Fruit fly (Drosophila melanogaster) whole organism, embryonic: ENCODE measurements around the gene CG32267.

Experiments
- ATbp ChIP-seq: fragments of 200-800 bp; sonication (Bioruptor generic); optimal IDR thresholded peaks from 2 replicates; lab custom pipeline; 2017; ENCODE audit warnings: missing biosample characterization, mild to moderate bottlenecking, missing genetic modification characterization, missing genetic modification reagents
- Ada2b ChIP-seq: fragments of 200-800 bp; sonication (Bioruptor generic); IDR thresholded peaks from 2 replicates; pipeline ENCODE4 v1.3.6; 2022; ENCODE audit warnings: missing biosample characterization, missing genetic modification characterization
- Blimp-1 ChIP-seq: fragments of 200-800 bp; sonication (Bioruptor generic); optimal IDR thresholded peaks from 3 replicates; lab custom pipeline; 2018; ENCODE audit warnings: missing biosample characterization, missing genetic modification characterization, mild to moderate bottlenecking, moderate library complexity, missing genetic modification reagents
- CG10543 ChIP-seq: fragments of 200-800 bp; sonication (Bioruptor generic); optimal IDR thresholded peaks from 3 replicates; lab custom pipeline; 2017; ENCODE audit warnings: missing biosample characterization, mild to moderate bottlenecking, missing genetic modification characterization, moderate library complexity
- CG11456 ChIP-seq: fragments of 200-800 bp; sonication (Bioruptor generic); IDR thresholded peaks from 3 replicates; pipeline ENCODE4 v1.3.6; 2022; ENCODE audit warnings: missing biosample characterization, missing genetic modification characterization
- CG11504 ChIP-seq: fragments of 200-800 bp; sonication (Bioruptor generic); optimal IDR thresholded peaks from 3 replicates; lab custom pipeline; 2019; ENCODE audit warnings: missing biosample characterization, mild to moderate bottlenecking, missing genetic modification characterization, moderate library complexity
- CG12071 ChIP-seq: fragments of 200-800 bp; sonication (Bioruptor generic); optimal IDR thresholded peaks from 3 replicates; lab custom pipeline; 2018; ENCODE audit warnings: missing biosample characterization, mild to moderate bottlenecking, missing genetic modification characterization
- CG12299 ChIP-seq: fragments of 200-800 bp; sonication (Bioruptor generic); optimal IDR thresholded peaks from 2 replicates; lab custom pipeline; 2018; ENCODE audit warnings: missing biosample characterization, mild to moderate bottlenecking, missing genetic modification characterization
- CG12769 ChIP-seq: fragments of 200-800 bp; sonication (Bioruptor generic); optimal IDR thresholded peaks from 2 replicates; lab custom pipeline; 2019; ENCODE audit warnings: missing biosample characterization, mild to moderate bottlenecking, missing genetic modification characterization, moderate library complexity
- CG13123 ChIP-seq: fragments of 200-800 bp; sonication (Bioruptor generic); optimal IDR thresholded peaks from 2 replicates; lab custom pipeline; 2016; ENCODE audit warnings: missing biosample characterization, missing genetic modification characterization
- CG13894 ChIP-seq: fragments of 200-800 bp; sonication (Bioruptor generic); optimal IDR thresholded peaks from 3 replicates; lab custom pipeline; 2018; ENCODE audit warnings: missing biosample characterization, mild to moderate bottlenecking, missing genetic modification characterization, moderate library complexity
- CG14710 ChIP-seq: fragments of 200-800 bp; sonication (Bioruptor generic); optimal IDR thresholded peaks from 3 replicates; lab custom pipeline; 2019; ENCODE audit warnings: missing biosample characterization, mild to moderate bottlenecking, missing genetic modification characterization, moderate library complexity
- CG15479 ChIP-seq: fragments of 200-800 bp; sonication (Bioruptor generic); optimal IDR thresholded peaks from 3 replicates; lab custom pipeline; 2019; ENCODE audit warnings: missing biosample characterization, mild to moderate bottlenecking, missing genetic modification characterization, moderate library complexity
- CG1603 ChIP-seq: fragments of 200-800 bp; sonication (Bioruptor generic); optimal IDR thresholded peaks from 2 replicates; lab custom pipeline; 2019; ENCODE audit warnings: missing biosample characterization, mild to moderate bottlenecking, missing genetic modification characterization, moderate library complexity
- CG18476 ChIP-seq: fragments of 200-800 bp; sonication (Bioruptor generic); optimal IDR thresholded peaks from 2 replicates; lab custom pipeline; 2016; ENCODE audit warnings: missing biosample characterization, mild to moderate bottlenecking, missing genetic modification characterization
- CG18599 ChIP-seq: fragments of 200-800 bp; sonication (Bioruptor generic); optimal IDR thresholded peaks from 3 replicates; lab custom pipeline; 2017; ENCODE audit warnings: missing biosample characterization, missing genetic modification characterization, mild to moderate bottlenecking, moderate library complexity, missing genetic modification reagents
- CG2889 ChIP-seq: fragments of 200-800 bp; sonication (Bioruptor generic); IDR thresholded peaks from 3 replicates; pipeline ENCODE4 v1.3.6; 2022; ENCODE audit warnings: missing biosample characterization, missing genetic modification characterization
- CG33557 ChIP-seq: fragments of 200-800 bp; sonication (Bioruptor generic); optimal IDR thresholded peaks from 2 replicates; lab custom pipeline; 2019; ENCODE audit warnings: missing biosample characterization, mild to moderate bottlenecking, missing genetic modification characterization, moderate library complexity
- CG6254 ChIP-seq: fragments of 200-800 bp; sonication (Bioruptor generic); optimal IDR thresholded peaks from 3 replicates; lab custom pipeline; 2017; ENCODE audit warnings: mild to moderate bottlenecking, missing biosample characterization, missing genetic modification reagents, missing genetic modification characterization
- CG8359 ChIP-seq: fragments of 200-800 bp; sonication (Bioruptor generic); optimal IDR thresholded peaks from 2 replicates; lab custom pipeline; 2017; ENCODE audit warnings: missing biosample characterization, mild to moderate bottlenecking, missing genetic modification characterization, borderline replicate concordance
- CG8765 ChIP-seq: fragments of 200-800 bp; sonication (Bioruptor generic); IDR thresholded peaks from 2 replicates; pipeline ENCODE4 v1.3.6; 2022; ENCODE audit warnings: missing biosample characterization, missing genetic modification characterization
- CG9215 ChIP-seq: fragments of 200-800 bp; sonication (Bioruptor generic); IDR thresholded peaks from 2 replicates; pipeline ENCODE4 v1.3.6; 2022; ENCODE audit warnings: missing biosample characterization, missing genetic modification characterization
- D ChIP-seq, 2 experiments: fragments of 200-800 bp in 1 of 2; fragments of >200 bp in 1 of 2; sonication (Bioruptor generic) in 1 of 2; optimal IDR thresholded peaks; 2 replicates in 1 of 2; 3 replicates in 1 of 2; lab custom pipeline; 2017; ENCODE audit warnings: mild to moderate bottlenecking in 1 of 2, missing biosample characterization in 1 of 2, missing genetic modification characterization in 1 of 2, missing genetic modification reagents in 1 of 2
- Dad ChIP-seq: fragments of 200-800 bp; sonication (Bioruptor generic); optimal IDR thresholded peaks from 3 replicates; lab custom pipeline; 2016; ENCODE audit warnings: missing biosample characterization, missing genetic modification characterization
- Dbx ChIP-seq: fragments of 200-800 bp; sonication (Bioruptor generic); IDR thresholded peaks from 3 replicates; pipeline ENCODE4 v1.3.6; 2022; ENCODE audit warnings: missing biosample characterization, missing genetic modification characterization
- E2f1 ChIP-seq: fragments of 200-800 bp; sonication (Bioruptor generic); IDR thresholded peaks from 2 replicates; pipeline ENCODE4 v1.3.6; 2022; ENCODE audit warnings: missing biosample characterization, missing genetic modification characterization
- GATAe ChIP-seq: fragments of 200-800 bp; sonication (Bioruptor generic); conservative IDR thresholded peaks from 2 replicates; pipeline ENCODE4 v1.3.6; 2022; ENCODE audit warnings: missing biosample characterization, missing genetic modification characterization
- MBD-R2 ChIP-seq: fragments of 200-800 bp; sonication (Bioruptor generic); IDR thresholded peaks from 2 replicates; pipeline ENCODE4 v1.3.6; 2022; ENCODE audit warnings: missing biosample characterization, missing genetic modification characterization
- MESR4 ChIP-seq: fragments of 200-800 bp; sonication (Bioruptor generic); optimal IDR thresholded peaks from 2 replicates; lab custom pipeline; 2018; ENCODE audit warnings: missing biosample characterization, mild to moderate bottlenecking, missing genetic modification characterization, moderate library complexity
- Mad ChIP-seq: fragments of 200-800 bp; sonication (Bioruptor generic); optimal IDR thresholded peaks from 2 replicates; lab custom pipeline; 2016; ENCODE audit warnings: missing biosample characterization, missing genetic modification characterization
- Oaz ChIP-seq: fragments of 200-800 bp; sonication (Bioruptor generic); IDR thresholded peaks from 2 replicates; pipeline ENCODE4 v1.3.6; 2022; ENCODE audit warnings: missing biosample characterization, missing genetic modification characterization
- Poxn ChIP-seq: fragments of 200-800 bp; sonication (Bioruptor generic); IDR thresholded peaks from 2 replicates; pipeline ENCODE4 v1.3.6; 2022; ENCODE audit warnings: missing biosample characterization, missing genetic modification characterization
- TFAM ChIP-seq: fragments of 200-800 bp; sonication (Bioruptor generic); optimal IDR thresholded peaks from 2 replicates; lab custom pipeline; 2017; ENCODE audit warnings: missing biosample characterization, missing genetic modification characterization, inconsistent platforms
- bigmax ChIP-seq: fragments of 200-800 bp; sonication (Bioruptor generic); optimal IDR thresholded peaks from 2 replicates; lab custom pipeline; 2018; ENCODE audit warnings: missing biosample characterization, mild to moderate bottlenecking, missing genetic modification characterization
- dan ChIP-seq: fragments of 200-800 bp; sonication (Bioruptor generic); IDR thresholded peaks from 2 replicates; pipeline ENCODE4 v1.3.6; 2022; ENCODE audit warnings: missing biosample characterization, missing genetic modification characterization
- dati ChIP-seq: fragments of 200-800 bp; sonication (Bioruptor generic); IDR thresholded peaks from 2 replicates; pipeline ENCODE4 v1.3.6; 2022; ENCODE audit warnings: missing biosample characterization, missing genetic modification characterization
- dimm ChIP-seq: fragments of 200-800 bp; sonication (Bioruptor generic); IDR thresholded peaks from 2 replicates; pipeline ENCODE4 v1.3.6; 2022; ENCODE audit warnings: missing biosample characterization, missing genetic modification characterization
- fru ChIP-seq: fragments of >200 bp; optimal IDR thresholded peaks from 2 replicates; lab custom pipeline; 2017
- gfzf ChIP-seq: fragments of 200-800 bp; sonication (Bioruptor generic); optimal IDR thresholded peaks from 2 replicates; lab custom pipeline; 2016; ENCODE audit warnings: missing biosample characterization, mild to moderate bottlenecking, missing genetic modification characterization, moderate library complexity
- ham ChIP-seq: fragments of 200-800 bp; sonication (Bioruptor generic); IDR thresholded peaks from 2 replicates; pipeline ENCODE4 v1.3.6; 2022; ENCODE audit warnings: missing biosample characterization, missing genetic modification characterization
- otp ChIP-seq: fragments of 200-800 bp; sonication (Bioruptor generic); IDR thresholded peaks from 3 replicates; pipeline ENCODE4, ENCODE4 v1.3.6; 2022; ENCODE audit warnings: missing biosample characterization, missing genetic modification characterization
- ranshi ChIP-seq: fragments of 200-800 bp; sonication (Bioruptor generic); IDR thresholded peaks from 2 replicates; pipeline ENCODE4 v1.3.6; 2022; ENCODE audit warnings: missing biosample characterization, missing genetic modification characterization
- seq ChIP-seq: fragments of 200-800 bp; sonication (Bioruptor generic); IDR thresholded peaks from 2 replicates; pipeline ENCODE4 v1.3.6; 2022; ENCODE audit warnings: missing biosample characterization, missing genetic modification characterization
- sob ChIP-seq: fragments of 200-800 bp; sonication (Bioruptor generic); IDR thresholded peaks from 2 replicates; pipeline ENCODE4 v1.3.6; 2022; ENCODE audit warnings: missing biosample characterization, missing genetic modification characterization
- sr ChIP-seq: fragments of 200-800 bp; sonication (Bioruptor generic); IDR thresholded peaks from 3 replicates; pipeline ENCODE4 v1.3.6; 2022; ENCODE audit warnings: missing biosample characterization, missing genetic modification characterization
- wek ChIP-seq: fragments of 200-800 bp; sonication (Bioruptor generic); optimal IDR thresholded peaks from 3 replicates; lab custom pipeline; 2018; ENCODE audit warnings: missing biosample characterization, mild to moderate bottlenecking, missing genetic modification characterization, moderate library complexity
- z ChIP-seq: fragments of 200-800 bp; sonication (Bioruptor generic); IDR thresholded peaks from 3 replicates; pipeline ENCODE4 v1.3.6; 2022; ENCODE audit warnings: missing biosample characterization, missing genetic modification characterization
- zen ChIP-seq: fragments of 200-800 bp; sonication (Bioruptor generic); optimal IDR thresholded peaks from 3 replicates; lab custom pipeline; 2018; ENCODE audit warnings: missing biosample characterization, mild to moderate bottlenecking, missing genetic modification characterization, moderate library complexity
- zf30C ChIP-seq: fragments of 200-800 bp; sonication (Bioruptor generic); optimal IDR thresholded peaks from 3 replicates; lab custom pipeline; 2018; ENCODE audit warnings: missing biosample characterization, mild to moderate bottlenecking, missing genetic modification characterization

The CG32267 gene

DNA sequence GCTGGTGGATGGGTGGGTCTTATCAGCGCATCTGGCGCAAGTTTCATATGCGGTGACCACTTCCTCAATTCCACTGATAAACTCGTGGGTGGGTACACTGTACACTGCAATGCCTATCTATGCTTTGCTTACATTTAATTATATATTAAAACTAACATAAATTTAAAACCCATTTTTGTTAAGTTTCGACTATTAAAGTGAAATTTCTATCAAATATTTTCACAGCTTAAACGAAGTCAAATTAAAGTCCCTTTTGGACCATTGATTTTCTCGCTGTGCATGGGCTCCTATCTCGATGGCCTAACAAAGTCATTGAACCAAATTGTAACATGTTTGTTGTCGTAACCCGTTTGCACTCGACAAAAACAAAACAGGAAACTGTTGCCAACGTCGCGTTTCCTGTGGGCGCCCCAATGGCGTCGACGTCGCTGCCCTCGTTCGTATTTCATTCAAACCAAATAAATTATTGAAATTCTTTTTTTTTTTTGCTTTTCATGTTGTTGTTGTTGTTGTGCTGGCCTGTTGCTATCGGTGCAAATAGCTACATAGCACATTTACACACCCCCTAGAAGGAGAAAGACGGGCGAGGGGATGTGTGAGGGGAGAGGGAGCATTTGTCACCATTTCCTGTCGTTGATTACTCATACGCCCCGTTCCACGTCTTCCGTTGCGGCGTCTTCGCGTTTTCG lies 39.1 kb downstream of the CG32267 start (continued):
- TF ChIP-seq D (optimal IDR thresholded peaks at IDR 0.05; lab: Kevin White, UChicago) (no peak), D (GFP tag; optimal IDR thresholded peaks at IDR 0.05; lab: Kevin White, UChicago) (peak; percentile 68), CG11504 (tag; lab: Kevin White, UChicago) (peak; percentile 92), CG12071 (GFP tag; lab: Kevin White, UChicago) (peak; percentile 70), otp (GFP tag; lab: Robert Waterston, UW) (peak; percentile 84), CG12769 (tag; lab: Kevin White, UChicago) (peak; percentile 88), CG8359 (GFP tag; lab: Kevin White, UChicago) (peak; percentile 43), MBD-R2 (GFP tag; lab: Robert Waterston, UW) (peak; percentile 73; the same call in 1 of the 2 replicates), GATAe (peak; percentile 93), MESR4 (GFP tag; lab: Kevin White, UChicago) (peak; percentile 9), ham (GFP tag; lab: Robert Waterston, UW) (peak; percentile 61; the same call in 1 of the 2 replicates), dati (GFP tag; lab: Robert Waterston, UW) (peak; percentile 36; the same call in 1 of the 2 replicates), CG18476 (GFP tag; lab: Kevin White, UChicago) (peak; percentile 60), CG2889 (peak; percentile 85), dan (GFP tag; lab: Robert Waterston, UW) (no peak), ATbp (GFP tag; lab: Kevin White, UChicago) (peak; percentile 85), CG18599 (GFP tag; lab: Kevin White, UChicago) (peak; percentile 87), seq (GFP tag; lab: Robert Waterston, UW) (peak; percentile 78), CG11456 (GFP tag; lab: Robert Waterston, UW) (peak; percentile 83), zen (tag; lab: Kevin White, UChicago) (peak; percentile 55), Oaz (GFP tag; lab: Robert Waterston, UW) (peak; percentile 81), CG33557 (GFP tag; lab: Kevin White, UChicago) (no peak), Dbx (GFP tag; lab: Robert Waterston, UW) (peak; percentile 84), CG13894 (tag; lab: Kevin White, UChicago) (peak; percentile 55), CG6254 (GFP tag; lab: Kevin White, UChicago) (peak; percentile 61), CG9215 (GFP tag; lab: Robert Waterston, UW) (peak; percentile 66), CG13123 (GFP tag; lab: Kevin White, UChicago) (peak; percentile 28), CG1603 (peak; percentile 73), sr (GFP tag; lab: Robert Waterston, UW) (peak; percentile 65; the same call in 2 of the 3 replicates), Ada2b (GFP tag; lab: Robert Waterston, UW) (peak; percentile 90), TFAM (GFP tag; lab: Kevin White, UChicago) (peak; percentile 45), dimm (GFP tag; lab: Robert Waterston, UW) (peak; percentile 84), sob (GFP tag; lab: Robert Waterston, UW) (peak; percentile 87), CG15479 (GFP tag; lab: Kevin White, UChicago) (no peak), CG12299 (tag; lab: Kevin White, UChicago) (peak; percentile 59), Blimp-1 (GFP tag; lab: Kevin White, UChicago) (peak; percentile 78), z (GFP tag; lab: Robert Waterston, UW) (no peak), CG14710 (peak; percentile 57), gfzf (no peak), Poxn (GFP tag; lab: Robert Waterston, UW) (0 out of 2 replicates have a peak, but pooled peaks have one; percentile 28), fru (lab: Kevin White, UChicago) (no peak), zf30C (GFP tag; lab: Kevin White, UChicago) (peak; percentile 53), CG8765 (GFP tag; lab: Robert Waterston, UW) (no peak), Dad (peak; percentile 37), ranshi (peak; percentile 84), CG10543 (GFP tag; lab: Kevin White, UChicago) (peak; percentile 54), bigmax (GFP tag; lab: Kevin White, UChicago) (no peak), wek (GFP tag; lab: Kevin White, UChicago) (peak; percentile 35), E2f1 (peak; percentile 78), Mad (GFP tag; lab: Kevin White, UChicago) (peak; percentile 40)
